Fruit fly (Drosophila melanogaster): ENCODE results near the gene Cpr66D.

Cpr66D gene

dm6 chr3L:8633614-8634325 is 6.5 kb upstream of the Cpr66D start, which contains the start of gene Cdc6:
Cdc6 (minus strand) TSS chr3L:8634069.
- TF ChIP-seq bab1 (GFP tag; optimal IDR thresholded peaks at IDR 0.05) (peak; percentile 24), Hr96 (GFP tag; optimal IDR thresholded peaks at IDR 0.05) (no peak), CG7101 (tag; optimal IDR thresholded peaks at IDR 0.05) (no peak), cnc (optimal IDR thresholded peaks at IDR 0.05) (no peak)

- TF ChIP-seq tj (GFP tag; optimal IDR thresholded peaks at IDR 0.05) (no peak), toe (GFP tag; optimal IDR thresholded peaks at IDR 0.05) (no peak), kay (GFP tag; ENCODE audit: borderline replicate concordance) (no peak), CG12768 (GFP tag; optimal IDR thresholded peaks at IDR 0.05) (no peak), CG14711 (tag; optimal IDR thresholded peaks at IDR 0.05) (no peak), Hr96 (GFP tag; optimal IDR thresholded peaks at IDR 0.05) (no peak), cnc (optimal IDR thresholded peaks at IDR 0.05) (no peak), Crg-1 (GFP tag; optimal IDR thresholded peaks at IDR 0.05) (no peak), CG5204 (GFP tag; optimal IDR thresholded peaks at IDR 0.05) (no peak), bab1 (GFP tag; optimal IDR thresholded peaks at IDR 0.05) (no peak), CG1620 (GFP tag; optimal IDR thresholded peaks at IDR 0.05) (no peak), Clk (GFP tag; optimal IDR thresholded peaks at IDR 0.05) (no peak), Mnt (GFP tag; optimal IDR thresholded peaks at IDR 0.05) (no peak), ovo (GFP tag; optimal IDR thresholded peaks at IDR 0.05) (no peak), CG11617 (GFP tag; optimal IDR thresholded peaks at IDR 0.05) (no peak), cic (GFP tag; optimal IDR thresholded peaks at IDR 0.05) (no peak), CG7045 (GFP tag; optimal IDR thresholded peaks at IDR 0.05) (no peak)
Observed at dm6 chr3L:8641049-8641448, 810 bp downstream of the Cpr66D start.

- TF ChIP-seq CG5204 (GFP tag; optimal IDR thresholded peaks at IDR 0.05) (no peak), CG1620 (GFP tag; optimal IDR thresholded peaks at IDR 0.05) (no peak), toe (GFP tag; optimal IDR thresholded peaks at IDR 0.05) (no peak), CG11617 (GFP tag; optimal IDR thresholded peaks at IDR 0.05) (no peak), tj (GFP tag; optimal IDR thresholded peaks at IDR 0.05) (no peak)
Observed at dm6 chr3L:8643810-8644552, 3.7 kb downstream of the Cpr66D start.

- TF ChIP-seq Hr96 (GFP tag; optimal IDR thresholded peaks at IDR 0.05) (no peak), pad (GFP tag; optimal IDR thresholded peaks at IDR 0.05) (no peak), Mnt (GFP tag; optimal IDR thresholded peaks at IDR 0.05) (no peak), cic (GFP tag; optimal IDR thresholded peaks at IDR 0.05) (no peak), CG1620 (GFP tag; optimal IDR thresholded peaks at IDR 0.05) (no peak), CG5204 (GFP tag; optimal IDR thresholded peaks at IDR 0.05) (no peak)
Observed at dm6 chr3L:8646821-8647220, 6.6 kb downstream of the Cpr66D start, which contains the start of the genes CG13305 and Pex7. CG13305 (minus strand) TSS chr3L:8646822. Pex7 (plus strand) TSS chr3L:8647145.

- TF ChIP-seq Mnt (GFP tag; optimal IDR thresholded peaks at IDR 0.05) (no peak), Clk (GFP tag; optimal IDR thresholded peaks at IDR 0.05) (no peak), kay (GFP tag; ENCODE audit: borderline replicate concordance) (peak; percentile 46), tj (GFP tag; optimal IDR thresholded peaks at IDR 0.05) (no peak), CG33017 (tag; optimal IDR thresholded peaks at IDR 0.05) (no peak)
Observed at dm6 chr3L:8648836-8649235, 8.6 kb downstream of the Cpr66D start, which contains the start of gene Arr2. Arr2 (minus strand) TSS chr3L:8648936.

dm6 chr3L:8651876-8652571 is 11.8 kb downstream of the Cpr66D start:
- TF ChIP-seq kay (GFP tag; ENCODE audit: borderline replicate concordance) (peak; percentile 23), bab1 (GFP tag; optimal IDR thresholded peaks at IDR 0.05) (peak; percentile 63), toe (GFP tag; optimal IDR thresholded peaks at IDR 0.05) (no peak)

- TF ChIP-seq Crg-1 (GFP tag; optimal IDR thresholded peaks at IDR 0.05) (no peak), bab1 (GFP tag; optimal IDR thresholded peaks at IDR 0.05) (no peak), CG33017 (tag; optimal IDR thresholded peaks at IDR 0.05) (no peak), kay (GFP tag; ENCODE audit: borderline replicate concordance) (no peak), Hr96 (GFP tag; optimal IDR thresholded peaks at IDR 0.05) (no peak), Clk (GFP tag; optimal IDR thresholded peaks at IDR 0.05) (no peak), CG12768 (GFP tag; optimal IDR thresholded peaks at IDR 0.05) (no peak), CG7101 (tag; optimal IDR thresholded peaks at IDR 0.05) (no peak)
Observed at dm6 chr3L:8652572-8652977, 12.3 kb downstream of the Cpr66D start.

Data from whole organism, adult.